Fruit fly (Drosophila melanogaster) whole organism, pupa: Measurements from ENCODE around the gene dsf.

Experiments
- CG17806 ChIP-seq: fragments of 200-800 bp; sonication (Bioruptor generic); optimal IDR thresholded peaks from 2 replicates; lab custom pipeline; 2018; ENCODE audit warnings: missing biosample characterization, mild to moderate bottlenecking, missing genetic modification characterization, moderate library complexity
- CG32121 ChIP-seq: fragments of 200-800 bp; sonication (Bioruptor generic); IDR thresholded peaks from 2 replicates; pipeline ENCODE4 v1.3.6; 2022; ENCODE audit warnings: missing biosample characterization, missing genetic modification characterization
- D1 ChIP-seq: fragments of 200-800 bp; sonication (Bioruptor generic); optimal IDR thresholded peaks from 2 replicates; lab custom pipeline; 2018; ENCODE audit warnings: missing biosample characterization, mild to moderate bottlenecking, missing genetic modification characterization, moderate library complexity
- EcR ChIP-seq: fragments of 200-800 bp; sonication (Bioruptor generic); optimal IDR thresholded peaks from 3 replicates; lab custom pipeline; 2019; ENCODE audit warnings: missing biosample characterization, missing genetic modification characterization, mild to moderate bottlenecking, moderate library complexity, missing genetic modification reagents
- Pif1A ChIP-seq: fragments of 200-800 bp; sonication (Bioruptor generic); optimal IDR thresholded peaks from 3 replicates; lab custom pipeline; 2016; ENCODE audit warnings: missing biosample characterization, missing genetic modification characterization
- Snoo ChIP-seq: fragments of 200-800 bp; sonication (Bioruptor generic); optimal IDR thresholded peaks from 3 replicates; lab custom pipeline; 2017; ENCODE audit warnings: missing biosample characterization, mild to moderate bottlenecking, missing genetic modification characterization, inconsistent platforms
- gl ChIP-seq: fragments of 200-800 bp; sonication (Bioruptor generic); optimal IDR thresholded peaks from 2 replicates; lab custom pipeline; 2018; ENCODE audit warnings: missing biosample characterization, mild to moderate bottlenecking, missing genetic modification characterization

dm6 chr2L:5899170-5899708 lies 26.5 kb upstream of the dsf start:
- no peak for TF ChIP-seq CG17806 (tag; lab: Kevin White, UChicago)
- TF ChIP-seq gl (tag; lab: Kevin White, UChicago): no peak
- TF ChIP-seq CG32121: no peak
- TF ChIP-seq EcR: no peak
- no peak for TF ChIP-seq Pif1A
- TF ChIP-seq D1 (tag; lab: Kevin White, UChicago): no peak
- TF ChIP-seq Snoo: no peak
